Fruit fly (Drosophila melanogaster) whole organism, embryonic: ENCODE results near the gene Actbeta.

Experiments used
- Antp ChIP-seq: fragments of 200-800 bp; sonication (Bioruptor generic); optimal IDR thresholded peaks from 3 replicates; lab custom pipeline; 2016; ENCODE audit warnings: missing biosample characterization, missing genetic modification characterization
- CG10274 ChIP-seq: fragments of 200-800 bp; sonication (Bioruptor generic); optimal IDR thresholded peaks from 3 replicates; lab custom pipeline; 2017; ENCODE audit warnings: missing biosample characterization, mild to moderate bottlenecking, missing genetic modification characterization
- CG12659 ChIP-seq: fragments of 200-800 bp; sonication (Bioruptor generic); optimal IDR thresholded peaks from 3 replicates; lab custom pipeline; 2017; ENCODE audit warnings: mild to moderate bottlenecking, missing biosample characterization, missing genetic modification reagents, missing genetic modification characterization
- CG14860 ChIP-seq: fragments of 200-800 bp; sonication (Bioruptor generic); IDR thresholded peaks from 3 replicates; pipeline ENCODE4 v1.3.6; 2022; ENCODE audit warnings: missing biosample characterization, missing genetic modification characterization; ENCODE audit not compliant: partially characterized antibody
- CG16813 ChIP-seq: fragments of 200-800 bp; sonication (Bioruptor generic); IDR thresholded peaks from 3 replicates; pipeline ENCODE4 v1.3.6; 2022; ENCODE audit warnings: missing biosample characterization, missing genetic modification characterization; ENCODE audit not compliant: partially characterized antibody
- CG18262 ChIP-seq: fragments of 200-800 bp; optimal IDR thresholded peaks from 3 replicates; lab custom pipeline; 2019; ENCODE audit warnings: missing biosample characterization, mild to moderate bottlenecking, missing genetic modification characterization, moderate library complexity
- CG1832 ChIP-seq: fragments of 200-800 bp; sonication (Bioruptor generic); optimal IDR thresholded peaks from 2 replicates; lab custom pipeline; 2017; ENCODE audit warnings: missing biosample characterization, mild to moderate bottlenecking, missing genetic modification characterization, inconsistent platforms
- CG2199 ChIP-seq: fragments of 200-800 bp; sonication (Bioruptor generic); IDR thresholded peaks from 3 replicates; pipeline ENCODE4 v1.3.6; 2022; ENCODE audit warnings: missing biosample characterization, missing genetic modification characterization
- CG2678 ChIP-seq: fragments of 200-800 bp; sonication (Bioruptor generic); optimal IDR thresholded peaks from 3 replicates; lab custom pipeline; 2019; ENCODE audit warnings: missing biosample characterization, mild to moderate bottlenecking, missing genetic modification characterization, moderate library complexity
- CG30403 ChIP-seq: fragments of 200-800 bp; sonication (Bioruptor generic); optimal IDR thresholded peaks from 3 replicates; lab custom pipeline; 2016; ENCODE audit warnings: missing biosample characterization, missing genetic modification characterization
- CG34376 ChIP-seq: fragments of 200-800 bp; sonication (Bioruptor generic); optimal IDR thresholded peaks from 2 replicates; lab custom pipeline; 2018; ENCODE audit warnings: missing biosample characterization, mild to moderate bottlenecking, missing genetic modification characterization
- CG4328 ChIP-seq: fragments of 200-800 bp; sonication (Bioruptor generic); optimal IDR thresholded peaks from 3 replicates; lab custom pipeline; 2017; ENCODE audit warnings: missing biosample characterization, missing genetic modification reagents, missing genetic modification characterization
- CG4424 ChIP-seq: fragments of 200-800 bp; sonication (Bioruptor generic); optimal IDR thresholded peaks from 3 replicates; lab custom pipeline; 2016; ENCODE audit warnings: missing biosample characterization, missing genetic modification characterization
- CG4820 ChIP-seq: fragments of 200-800 bp; sonication (Bioruptor generic); optimal IDR thresholded peaks from 3 replicates; lab custom pipeline; 2016; ENCODE audit warnings: missing biosample characterization, missing genetic modification characterization
- CG6765 ChIP-seq: fragments of 200-800 bp; sonication (Bioruptor generic); optimal IDR thresholded peaks from 3 replicates; lab custom pipeline; 2017; ENCODE audit warnings: missing biosample characterization, mild to moderate bottlenecking, missing genetic modification characterization
- CG6791 ChIP-seq: fragments of 200-800 bp; sonication (Bioruptor generic); IDR thresholded peaks from 3 replicates; pipeline ENCODE4 v1.3.6; 2022; ENCODE audit warnings: missing biosample characterization, missing genetic modification characterization; ENCODE audit not compliant: partially characterized antibody
- CG7963 ChIP-seq: fragments of 200-800 bp; sonication (Bioruptor generic); IDR thresholded peaks from 3 replicates; pipeline ENCODE4 v1.3.6; 2022; ENCODE audit warnings: missing biosample characterization, missing genetic modification characterization; ENCODE audit not compliant: partially characterized antibody
- CG9727 ChIP-seq: fragments of 200-800 bp; sonication (Bioruptor generic); optimal IDR thresholded peaks from 3 replicates; lab custom pipeline; 2017; ENCODE audit warnings: missing biosample characterization, mild to moderate bottlenecking, missing genetic modification characterization
- CG9797 ChIP-seq: fragments of 200-800 bp; sonication (Bioruptor generic); optimal IDR thresholded peaks from 3 replicates; lab custom pipeline; 2018; ENCODE audit warnings: missing biosample characterization, mild to moderate bottlenecking, missing genetic modification characterization
- D19A ChIP-seq: fragments of 200-800 bp; optimal IDR thresholded peaks from 3 replicates; lab custom pipeline; 2019; ENCODE audit warnings: missing biosample characterization, mild to moderate bottlenecking, missing genetic modification characterization, moderate library complexity
- Deaf1 ChIP-seq: fragments of 200-800 bp; optimal IDR thresholded peaks from 3 replicates; lab custom pipeline; 2019; ENCODE audit warnings: missing biosample characterization, mild to moderate bottlenecking, missing genetic modification characterization, moderate library complexity
- Dll ChIP-seq: fragments of 200-800 bp; sonication (Bioruptor generic); IDR thresholded peaks from 4 replicates; pipeline ENCODE4 v1.3.6; 2022; ENCODE audit warnings: missing biosample characterization, missing genetic modification characterization; ENCODE audit not compliant: partially characterized antibody
- Ets65A ChIP-seq: fragments of 200-800 bp; sonication (Bioruptor generic); peaks from one replicate; lab custom pipeline; 2016; ENCODE audit warnings: missing biosample characterization, missing genetic modification characterization
- HLH4C ChIP-seq: fragments of 200-800 bp; sonication (Bioruptor generic); IDR thresholded peaks from 3 replicates; pipeline ENCODE4 v1.3.6; 2022; ENCODE audit warnings: missing biosample characterization, missing genetic modification characterization; ENCODE audit not compliant: partially characterized antibody
- Hey ChIP-seq: fragments of 200-800 bp; sonication (Bioruptor generic); optimal IDR thresholded peaks from 3 replicates; lab custom pipeline; 2018; ENCODE audit warnings: missing biosample characterization, mild to moderate bottlenecking, missing genetic modification characterization
- Lhr ChIP-seq: fragments of 200-800 bp; sonication (Bioruptor generic); optimal IDR thresholded peaks from 3 replicates; lab custom pipeline; 2017; ENCODE audit warnings: mild to moderate bottlenecking, missing biosample characterization, missing genetic modification reagents, missing genetic modification characterization
- Nf-YA ChIP-seq: fragments of 200-800 bp; sonication (Bioruptor generic); IDR thresholded peaks from 2 replicates; pipeline ENCODE4 v1.3.6; 2022; ENCODE audit warnings: missing biosample characterization, missing genetic modification characterization
- Nf-YB ChIP-seq: fragments of 200-800 bp; sonication (Bioruptor generic); optimal IDR thresholded peaks from 3 replicates; lab custom pipeline; 2019; ENCODE audit warnings: missing biosample characterization, mild to moderate bottlenecking, missing genetic modification characterization, moderate library complexity
- Nf-YC ChIP-seq: fragments of 200-800 bp; optimal IDR thresholded peaks from 3 replicates; lab custom pipeline; 2019; ENCODE audit warnings: missing biosample characterization, mild to moderate bottlenecking, missing genetic modification characterization, moderate library complexity
- Pdp1 ChIP-seq, 2 experiments: fragments of 200-800 bp; sonication (Bioruptor generic); optimal IDR thresholded peaks; 3 replicates each; lab custom pipeline; 2016; ENCODE audit warnings: missing biosample characterization in 2 of 2, missing genetic modification characterization in 2 of 2, mild to moderate bottlenecking in 1 of 2, moderate library complexity in 1 of 2
- Scr ChIP-seq: fragments of 200-800 bp; sonication (Bioruptor generic); IDR thresholded peaks from 2 replicates; pipeline ENCODE4 v1.3.6; 2022; ENCODE audit warnings: missing biosample characterization, missing genetic modification characterization; ENCODE audit not compliant: partially characterized antibody
- ac ChIP-seq: fragments of 200-800 bp; sonication (Bioruptor generic); optimal IDR thresholded peaks from 3 replicates; lab custom pipeline; 2017; ENCODE audit warnings: missing biosample characterization, mild to moderate bottlenecking, missing genetic modification characterization
- bbx ChIP-seq: fragments of 200-800 bp; sonication (Bioruptor generic); IDR thresholded peaks from 2 replicates; pipeline ENCODE4 v1.3.6; 2022; ENCODE audit warnings: missing biosample characterization, missing genetic modification characterization; ENCODE audit not compliant: partially characterized antibody
- chn ChIP-seq: fragments of 200-800 bp; sonication (Bioruptor generic); optimal IDR thresholded peaks from 2 replicates; lab custom pipeline; 2016; ENCODE audit warnings: missing biosample characterization, missing genetic modification characterization
- croc ChIP-seq: fragments of 200-800 bp; sonication (Bioruptor generic); conservative IDR thresholded peaks from 3 replicates; pipeline ENCODE4 v1.3.6; 2022; ENCODE audit warnings: missing biosample characterization, missing genetic modification characterization
- gem ChIP-seq: fragments of 200-800 bp; sonication (Bioruptor generic); optimal IDR thresholded peaks from 2 replicates; lab custom pipeline; 2019; ENCODE audit warnings: missing biosample characterization, mild to moderate bottlenecking, missing genetic modification characterization, moderate library complexity
- lilli ChIP-seq: fragments of 200-800 bp; sonication (Bioruptor generic); optimal IDR thresholded peaks from 3 replicates; lab custom pipeline; 2016; ENCODE audit warnings: missing biosample characterization, missing genetic modification characterization
- nerfin-2 ChIP-seq: fragments of 200-800 bp; sonication (Bioruptor generic); IDR thresholded peaks from 2 replicates; pipeline ENCODE4 v1.3.6; 2022; ENCODE audit warnings: missing biosample characterization, missing genetic modification characterization; ENCODE audit not compliant: partially characterized antibody
- pros ChIP-seq: fragments of 200-800 bp; sonication (Bioruptor generic); optimal IDR thresholded peaks from 3 replicates; lab custom pipeline; 2019; ENCODE audit warnings: missing biosample characterization, mild to moderate bottlenecking, missing genetic modification characterization, moderate library complexity
- row ChIP-seq: fragments of 200-800 bp; sonication (Bioruptor generic); IDR thresholded peaks from 3 replicates; pipeline ENCODE4 v1.3.6; 2022; ENCODE audit warnings: missing biosample characterization, missing genetic modification characterization
- scrt ChIP-seq: fragments of 200-800 bp; sonication (Bioruptor generic); optimal IDR thresholded peaks from 2 replicates; lab custom pipeline; 2018; ENCODE audit warnings: missing biosample characterization, mild to moderate bottlenecking, missing genetic modification characterization, moderate library complexity
- sd ChIP-seq: fragments of 200-800 bp; sonication (Bioruptor generic); optimal IDR thresholded peaks from 3 replicates; lab custom pipeline; 2018; ENCODE audit warnings: missing biosample characterization, mild to moderate bottlenecking, missing genetic modification characterization, moderate library complexity
- slou ChIP-seq: fragments of 200-800 bp; sonication (Bioruptor generic); optimal IDR thresholded peaks from 3 replicates; lab custom pipeline; 2016; ENCODE audit warnings: missing biosample characterization, missing genetic modification characterization
- sug ChIP-seq: fragments of 200-800 bp; optimal IDR thresholded peaks from 2 replicates; lab custom pipeline; 2019; ENCODE audit warnings: missing biosample characterization, mild to moderate bottlenecking, missing genetic modification characterization, moderate library complexity
- vnd ChIP-seq: fragments of 200-800 bp; sonication (Bioruptor generic); IDR thresholded peaks from 3 replicates; pipeline ENCODE4 v1.3.6; 2022; ENCODE audit warnings: missing biosample characterization, missing genetic modification characterization; ENCODE audit not compliant: partially characterized antibody
- z ChIP-seq: fragments of 200-800 bp; sonication (Bioruptor generic); IDR thresholded peaks from 3 replicates; pipeline ENCODE4 v1.3.6; 2022; ENCODE audit warnings: missing biosample characterization, missing genetic modification characterization
- zfh1 ChIP-seq: fragments of 200-800 bp; sonication (Bioruptor generic); IDR thresholded peaks from 3 replicates; pipeline ENCODE4 v1.3.6; 2022; ENCODE audit warnings: missing biosample characterization, missing genetic modification characterization

Gene Actbeta

DNA sequence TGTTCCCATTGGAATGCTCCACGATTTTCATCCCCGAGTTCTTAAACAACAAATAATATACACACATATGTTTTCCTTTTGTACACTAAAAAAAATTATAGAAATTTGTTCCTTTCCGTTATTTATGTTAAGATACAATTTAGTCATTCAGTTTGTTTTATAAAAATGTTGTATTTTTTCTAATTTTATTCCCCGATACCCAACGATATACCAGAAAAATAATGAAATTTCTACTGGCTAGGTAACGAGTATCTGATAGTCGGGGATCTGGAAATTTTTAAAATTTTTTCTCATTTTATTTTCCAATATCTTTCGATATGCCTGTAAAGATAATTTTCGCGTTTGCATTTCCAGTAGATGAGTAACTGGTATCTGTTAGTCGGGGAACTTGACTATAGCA, 8.8 kb upstream of the Actbeta start (continued):
- TF ChIP-seq D19A (tag; lab: Kevin White, UChicago) (peak; percentile 54), Antp (GFP tag; lab: Kevin White, UChicago) (no peak), CG6791 (GFP tag; lab: Robert Waterston, UW) (no peak), croc (GFP tag; lab: Robert Waterston, UW) (no peak), CG30403 (peak; percentile 5), CG4424 (peak; percentile 21), CG18262 (peak; percentile 51), gem (tag; lab: Kevin White, UChicago) (peak; percentile 52)
- TF ChIP-seq, all 482 proteins: peak for 14

DNA sequence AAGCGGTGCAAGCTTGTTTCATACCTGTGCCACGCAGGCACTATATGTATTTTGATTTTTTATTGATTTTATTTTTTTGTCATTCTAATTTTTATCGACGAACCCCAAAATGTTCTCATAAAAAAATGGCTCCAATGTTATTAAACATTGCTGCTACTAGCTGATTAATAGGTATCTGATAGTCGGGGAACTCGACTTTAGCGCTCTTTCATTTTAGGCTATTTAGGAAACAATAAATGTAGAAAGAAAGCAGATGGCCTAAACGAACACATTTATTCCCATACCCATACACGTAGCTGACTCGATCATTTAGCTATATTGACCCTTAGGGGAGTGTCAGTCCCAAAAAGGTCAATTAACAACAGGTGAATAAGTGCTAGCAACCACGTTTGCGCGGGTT, 5.7 kb upstream of the Actbeta start:
- no peak for TF ChIP-seq CG9727 (GFP tag; lab: Kevin White, UChicago)
- peak; percentile 40; the same call in 1 of the 3 replicates for TF ChIP-seq CG7963 (GFP tag; lab: Robert Waterston, UW)
- TF ChIP-seq ac: peak; percentile 23
- TF ChIP-seq vnd: peak; percentile 43; the same call in 1 of the 3 replicates
- TF ChIP-seq Dll (GFP tag; lab: Robert Waterston, UW): 0 out of 4 replicates have a peak, but pooled peaks have one; percentile 18
- peak; percentile 26; the same call in 1 of the 2 replicates for TF ChIP-seq nerfin-2 (GFP tag; lab: Robert Waterston, UW)
- peak; percentile 21 for TF ChIP-seq Ets65A
- TF ChIP-seq CG9797 (GFP tag; lab: Kevin White, UChicago): no peak
- TF ChIP-seq Scr (GFP tag; lab: Robert Waterston, UW): peak; percentile 35; the same call in 1 of the 2 replicates
- TF ChIP-seq CG14860 (GFP tag; lab: Robert Waterston, UW): peak; percentile 63; the same call in 1 of the 3 replicates
- TF ChIP-seq scrt (GFP tag; lab: Kevin White, UChicago): no peak
- no peak for TF ChIP-seq CG4820
- TF ChIP-seq CG16813 (GFP tag; lab: Robert Waterston, UW): peak; percentile 73
- TF ChIP-seq Hey (tag; lab: Kevin White, UChicago): no peak
- TF ChIP-seq CG10274 (GFP tag; lab: Kevin White, UChicago): no peak
- TF ChIP-seq CG12659 (GFP tag; lab: Kevin White, UChicago): no peak
- no peak for TF ChIP-seq CG6791 (GFP tag; lab: Robert Waterston, UW)
- peak; percentile 54; the same call in 1 of the 3 replicates for TF ChIP-seq CG2199 (GFP tag; lab: Robert Waterston, UW)
- TF ChIP-seq HLH4C: peak; percentile 67

DNA sequence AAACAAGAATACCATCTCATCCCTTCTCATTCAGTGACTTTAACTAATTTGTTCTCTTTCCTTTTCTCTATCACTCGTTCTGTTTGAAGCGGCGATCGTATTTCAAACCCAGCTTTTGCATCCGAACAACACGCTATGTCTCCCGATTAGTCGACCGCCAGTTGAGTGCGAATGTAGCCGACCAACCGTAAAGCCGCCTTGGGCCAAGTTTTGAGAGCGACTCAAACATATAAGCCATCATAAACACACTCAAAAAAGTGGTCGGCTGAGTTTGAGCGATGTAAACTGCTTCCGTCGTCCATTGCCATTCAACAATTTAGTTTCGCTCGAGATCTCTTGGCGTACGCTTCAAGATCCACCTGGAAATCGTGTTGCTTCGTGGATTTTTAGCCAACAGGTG, 3.9 kb upstream of the Actbeta start, which contains the start of gene sv:
sv (plus strand) TSS at position 319 of the 400 bp plus-strand sequence.
- TF ChIP-seq pros (GFP tag; lab: Kevin White, UChicago) (peak; percentile 63), z (peak; percentile 97), bbx (GFP tag; lab: Robert Waterston, UW) (0 out of 2 replicates have a peak, but pooled peaks have one; percentile 44), CG34376 (GFP tag; lab: Kevin White, UChicago) (no peak), Nf-YB (GFP tag; lab: Kevin White, UChicago) (peak; percentile 95), sug (tag; lab: Kevin White, UChicago) (no peak), slou (GFP tag; lab: Kevin White, UChicago) (no peak), Nf-YC (peak; percentile 93), CG2678 (tag; lab: Kevin White, UChicago) (no peak), zfh1 (no peak), CG6765 (GFP tag; lab: Kevin White, UChicago) (no peak), CG2199 (GFP tag; lab: Robert Waterston, UW) (peak; percentile 28; the same call in 1 of the 3 replicates), CG4328 (GFP tag; lab: Kevin White, UChicago) (no peak), Nf-YA (GFP tag; lab: Robert Waterston, UW) (peak; percentile 7; the same call in 1 of the 2 replicates), Pdp1 (GFP tag; optimal IDR thresholded peaks at IDR 0.05; lab: Kevin White, UChicago) (no peak), Lhr (GFP tag; lab: Kevin White, UChicago) (no peak), chn (GFP tag; lab: Kevin White, UChicago) (no peak), lilli (GFP tag; lab: Kevin White, UChicago) (no peak), sd (tag; lab: Kevin White, UChicago) (no peak), CG1832 (GFP tag; lab: Kevin White, UChicago) (no peak), row (GFP tag; lab: Robert Waterston, UW) (no peak), Deaf1 (tag; lab: Kevin White, UChicago) (peak; percentile 73)
